Fruit fly (Drosophila melanogaster) whole organism, adult: ENCODE measurements around the gene CG32295.

ENCODE experiments used
- CG11617 ChIP-seq: fragments of 200-800 bp; sonication (Bioruptor generic); optimal IDR thresholded peaks from 2 replicates; lab custom pipeline; 2017; ENCODE audit warnings: mild to moderate bottlenecking, missing biosample characterization, missing genetic modification reagents, missing genetic modification characterization
- CG12768 ChIP-seq: fragments of 200-800 bp; sonication (Bioruptor generic); optimal IDR thresholded peaks from 2 replicates; lab custom pipeline; 2017; ENCODE audit warnings: missing biosample characterization, missing genetic modification characterization, mild to moderate bottlenecking, moderate library complexity, missing genetic modification reagents
- CG14711 ChIP-seq: fragments of 200-800 bp; sonication (Bioruptor generic); optimal IDR thresholded peaks from 2 replicates; lab custom pipeline; 2018; ENCODE audit warnings: missing biosample characterization, mild to moderate bottlenecking, missing genetic modification characterization, moderate library complexity
- CG1620 ChIP-seq: fragments of 200-800 bp; sonication (Bioruptor generic); optimal IDR thresholded peaks from 2 replicates; lab custom pipeline; 2016; ENCODE audit warnings: missing biosample characterization, missing genetic modification characterization
- CG33017 ChIP-seq: fragments of 200-800 bp; sonication (Bioruptor generic); optimal IDR thresholded peaks from 2 replicates; lab custom pipeline; 2018; ENCODE audit warnings: missing biosample characterization, mild to moderate bottlenecking, missing genetic modification characterization, moderate library complexity
- CG5204 ChIP-seq: fragments of 200-800 bp; sonication (Bioruptor generic); optimal IDR thresholded peaks from 2 replicates; lab custom pipeline; 2016; ENCODE audit warnings: missing biosample characterization, missing genetic modification characterization
- CG7045 ChIP-seq: fragments of 200-800 bp; sonication (Bioruptor generic); optimal IDR thresholded peaks from 2 replicates; lab custom pipeline; 2017; ENCODE audit warnings: missing biosample characterization, mild to moderate bottlenecking, missing genetic modification characterization
- CG7101 ChIP-seq: fragments of 200-800 bp; sonication (Bioruptor generic); optimal IDR thresholded peaks from 2 replicates; lab custom pipeline; 2018; ENCODE audit warnings: missing biosample characterization, mild to moderate bottlenecking, missing genetic modification characterization, moderate library complexity
- Clk ChIP-seq: fragments of 200-800 bp; sonication (Bioruptor generic); optimal IDR thresholded peaks from 2 replicates; lab custom pipeline; 2017; ENCODE audit warnings: missing biosample characterization, missing genetic modification characterization
- Crg-1 ChIP-seq: fragments of 200-800 bp; sonication (Bioruptor generic); optimal IDR thresholded peaks from 2 replicates; lab custom pipeline; 2016; ENCODE audit warnings: missing biosample characterization, missing genetic modification characterization
- Hr96 ChIP-seq: fragments of 200-800 bp; sonication (Bioruptor generic); optimal IDR thresholded peaks from 2 replicates; lab custom pipeline; 2016; ENCODE audit warnings: missing biosample characterization, missing genetic modification characterization
- Mnt ChIP-seq: fragments of 200-800 bp; sonication (Bioruptor generic); optimal IDR thresholded peaks from 2 replicates; lab custom pipeline; 2016; ENCODE audit warnings: missing biosample characterization, mild to moderate bottlenecking, missing genetic modification characterization
- bab1 ChIP-seq: fragments of 200-800 bp; sonication (Bioruptor generic); optimal IDR thresholded peaks from 3 replicates; lab custom pipeline; 2019; ENCODE audit warnings: missing biosample characterization, mild to moderate bottlenecking, missing genetic modification characterization, moderate library complexity
- cic ChIP-seq: fragments of 200-800 bp; sonication (Bioruptor generic); optimal IDR thresholded peaks from 2 replicates; lab custom pipeline; 2017; ENCODE audit warnings: missing biosample characterization, mild to moderate bottlenecking, missing genetic modification characterization, moderate library complexity
- cnc ChIP-seq, 2 experiments: fragments of >200 bp; optimal IDR thresholded peaks; 2 replicates each; lab custom pipeline; 2017
- kay ChIP-seq: fragments of 200-800 bp; sonication (Bioruptor generic); peaks from one replicate; lab custom pipeline; 2016; ENCODE audit warnings: missing biosample characterization, missing genetic modification characterization, borderline replicate concordance
- ovo ChIP-seq: fragments of 200-800 bp; sonication (Bioruptor generic); optimal IDR thresholded peaks from 2 replicates; lab custom pipeline; 2016; ENCODE audit warnings: missing biosample characterization, missing genetic modification characterization
- pad ChIP-seq: fragments of 200-800 bp; sonication (Bioruptor generic); optimal IDR thresholded peaks from 3 replicates; lab custom pipeline; 2017; ENCODE audit warnings: missing biosample characterization, missing genetic modification characterization, mild to moderate bottlenecking, moderate library complexity, missing genetic modification reagents
- tj ChIP-seq: fragments of 200-800 bp; sonication (Bioruptor generic); optimal IDR thresholded peaks from 3 replicates; lab custom pipeline; 2017; ENCODE audit warnings: missing biosample characterization, mild to moderate bottlenecking, missing genetic modification characterization, moderate library complexity
- toe ChIP-seq: fragments of 200-800 bp; sonication (Bioruptor generic); optimal IDR thresholded peaks from 2 replicates; lab custom pipeline; 2016; ENCODE audit warnings: missing biosample characterization, missing genetic modification characterization

The CG32295 gene

DNA sequence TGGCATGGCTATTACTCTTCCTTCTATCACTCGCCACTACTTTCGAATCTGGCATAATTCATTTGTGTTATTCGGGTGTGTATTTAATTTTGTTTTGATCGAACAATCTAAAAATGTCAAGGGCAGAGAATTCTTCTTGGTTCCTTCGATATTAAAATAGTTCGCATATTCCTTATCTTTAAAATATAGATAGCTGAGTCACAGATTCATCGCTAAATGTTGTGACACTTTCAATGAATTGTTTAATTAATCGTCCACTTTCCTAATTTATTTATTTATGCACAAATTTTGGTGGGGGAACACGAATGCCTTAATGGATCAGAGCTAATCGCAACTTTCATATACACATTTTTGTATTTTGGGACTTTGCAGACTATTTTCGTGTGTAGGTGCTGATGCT is at the start of gene CG32295:
Gene CG32295 (minus strand): TSS at position 101 of the 400 bp plus-strand sequence.
- TF ChIP-seq CG1620 (no peak), CG14711 (tag; lab: Kevin White, UChicago) (no peak), kay (GFP tag; lab: Kevin White, UChicago) (no peak), CG12768 (GFP tag; lab: Kevin White, UChicago) (no peak), CG7101 (tag; lab: Kevin White, UChicago) (no peak), pad (GFP tag; lab: Kevin White, UChicago) (no peak), CG11617 (GFP tag; lab: Kevin White, UChicago) (no peak), Crg-1 (GFP tag; lab: Kevin White, UChicago) (no peak), Hr96 (GFP tag; lab: Kevin White, UChicago) (no peak)

DNA sequence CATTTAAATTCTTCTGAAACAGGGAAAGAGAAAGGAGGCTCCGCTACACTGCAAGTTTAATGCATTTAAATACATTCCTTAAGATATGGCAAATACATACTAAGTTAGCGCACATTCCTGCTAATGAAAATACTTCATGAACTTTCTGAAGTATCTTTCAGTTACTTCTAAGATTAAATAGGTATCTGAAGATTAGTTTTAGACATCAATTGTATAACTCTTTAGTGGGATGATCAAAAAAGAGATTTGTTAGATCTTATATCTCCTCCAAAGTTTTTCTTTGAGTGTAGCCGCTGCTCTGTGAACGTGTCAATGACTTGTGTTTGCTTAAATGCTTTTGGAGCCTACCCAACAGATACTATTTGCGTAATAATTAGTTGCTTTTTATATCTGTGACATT is 48.5 kb upstream of the CG32295 start:
- TF ChIP-seq cic (GFP tag; lab: Kevin White, UChicago) (no peak), kay (GFP tag; lab: Kevin White, UChicago) (peak; percentile 53)

DNA sequence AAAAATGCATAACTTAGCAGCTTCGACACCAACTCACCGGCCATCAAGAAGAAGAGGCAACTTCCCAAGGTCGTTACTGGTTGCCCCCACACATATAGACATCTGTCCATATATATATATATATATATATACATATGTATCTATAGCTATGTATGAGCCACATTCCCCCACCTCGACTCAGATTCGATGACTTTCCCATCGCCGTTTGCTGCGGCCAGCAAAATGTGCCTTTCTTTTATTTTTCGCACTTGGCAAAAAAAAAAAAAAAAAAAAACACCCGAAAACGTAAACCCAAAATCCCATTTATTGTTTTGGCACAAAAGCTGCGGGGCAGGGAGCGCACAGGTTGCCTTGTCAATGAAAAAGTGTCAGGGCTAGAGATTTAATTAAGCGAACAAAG is 47.9 kb upstream of the CG32295 start:
- TF ChIP-seq CG12768 (GFP tag; lab: Kevin White, UChicago) (no peak), CG33017 (tag; lab: Kevin White, UChicago) (no peak), ovo (GFP tag; lab: Kevin White, UChicago) (no peak), CG14711 (tag; lab: Kevin White, UChicago) (no peak), bab1 (no peak), Clk (no peak), tj (GFP tag; lab: Kevin White, UChicago) (peak; percentile 94), Crg-1 (GFP tag; lab: Kevin White, UChicago) (no peak)

DNA sequence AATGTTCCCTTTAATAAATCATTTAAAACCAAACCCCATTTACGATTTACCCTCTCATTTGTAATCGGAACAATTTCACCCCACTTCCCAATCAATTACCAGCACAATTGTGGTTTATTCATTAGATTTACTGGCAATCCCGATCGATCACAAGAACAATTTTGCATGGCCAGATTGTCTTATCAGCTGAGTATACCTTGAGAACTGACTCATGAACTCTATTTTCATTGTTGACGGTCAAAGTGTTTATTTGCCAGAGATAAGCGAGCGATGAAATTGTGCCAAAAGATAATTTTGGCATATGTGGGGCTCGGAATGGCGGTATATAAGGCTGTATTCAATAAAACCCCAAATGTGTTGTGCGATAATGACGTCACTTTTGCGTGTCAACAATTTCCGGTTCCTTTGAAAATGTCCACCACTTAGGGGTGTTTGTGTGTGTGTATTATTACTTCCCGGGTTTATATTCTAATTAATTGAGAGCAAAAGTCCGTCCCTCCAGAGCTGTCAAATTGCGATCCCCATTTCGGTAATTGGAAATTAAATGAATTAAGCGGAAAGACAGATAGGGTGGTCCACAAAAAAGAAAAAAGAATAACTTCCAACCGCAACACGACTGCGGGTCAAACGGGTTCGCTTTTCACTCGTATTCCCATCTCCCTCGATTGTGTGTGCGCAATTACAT is 46.3 kb upstream of the CG32295 start:
- TF ChIP-seq cic (GFP tag; lab: Kevin White, UChicago), result peak; percentile 69
- TF ChIP-seq Crg-1 (GFP tag; lab: Kevin White, UChicago), result peak; percentile 13
- no peak for TF ChIP-seq toe (GFP tag; lab: Kevin White, UChicago)
- peak; percentile 27 for TF ChIP-seq CG33017 (tag; lab: Kevin White, UChicago)
- TF ChIP-seq kay (GFP tag; lab: Kevin White, UChicago), result peak; percentile 98
- no peak for TF ChIP-seq CG14711 (tag; lab: Kevin White, UChicago)
- peak; percentile 0 for TF ChIP-seq CG11617 (GFP tag; lab: Kevin White, UChicago)
- TF ChIP-seq CG7101 (tag; lab: Kevin White, UChicago), result no peak

DNA sequence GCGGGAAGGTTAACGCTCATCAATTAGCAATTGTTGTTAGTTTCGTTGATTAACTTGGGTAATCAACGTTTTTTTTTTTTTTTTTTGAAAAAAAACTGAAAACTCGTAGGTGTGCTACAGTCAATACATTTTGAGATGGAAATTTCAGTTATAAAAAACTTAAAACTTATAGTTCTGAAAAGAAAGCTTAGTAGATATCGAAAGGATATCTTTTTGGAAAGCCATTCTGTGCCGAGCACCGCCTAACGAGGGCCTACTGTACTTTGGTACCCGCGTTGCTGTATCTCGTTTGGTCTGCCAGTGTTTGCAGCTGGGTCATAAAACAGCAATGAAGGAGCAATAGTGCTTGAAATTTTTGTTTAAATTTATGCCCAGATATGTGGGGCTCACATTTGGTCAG is 45.2 kb upstream of the CG32295 start:
- TF ChIP-seq CG5204, result no peak
- no peak for TF ChIP-seq toe (GFP tag; lab: Kevin White, UChicago)
- peak; percentile 27 for TF ChIP-seq CG7101 (tag; lab: Kevin White, UChicago)
- TF ChIP-seq CG14711 (tag; lab: Kevin White, UChicago), result peak; percentile 33
- no peak for TF ChIP-seq pad (GFP tag; lab: Kevin White, UChicago)
- TF ChIP-seq CG7045 (GFP tag; lab: Kevin White, UChicago), result peak; percentile 62
- peak; percentile 80 for TF ChIP-seq CG12768 (GFP tag; lab: Kevin White, UChicago)
- TF ChIP-seq CG33017 (tag; lab: Kevin White, UChicago), result no peak

DNA sequence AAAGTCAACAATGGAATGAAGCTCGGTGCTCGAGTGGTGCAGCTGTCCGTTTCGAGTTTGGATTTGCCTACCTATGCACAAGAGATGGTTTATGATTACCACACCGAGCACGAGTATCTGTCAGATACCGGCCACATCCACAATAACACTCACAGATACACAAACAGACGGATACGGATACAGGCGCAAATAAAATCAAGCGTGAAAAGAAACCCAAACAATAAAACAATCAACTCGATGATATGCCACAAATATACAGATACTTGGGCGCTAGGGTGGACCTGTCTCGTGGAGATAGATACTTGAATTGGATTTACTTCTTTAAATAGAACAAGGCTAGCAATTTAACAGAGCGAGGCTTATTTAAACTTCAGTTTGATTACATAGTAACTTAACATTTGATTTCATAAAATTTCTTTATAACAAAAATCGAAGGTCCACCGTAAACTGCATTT is 43.5 kb upstream of the CG32295 start:
- peak; percentile 92 for TF ChIP-seq CG7101 (tag; lab: Kevin White, UChicago)
- TF ChIP-seq Hr96 (GFP tag; lab: Kevin White, UChicago), result peak; percentile 65
- peak; percentile 56 for TF ChIP-seq Mnt
- TF ChIP-seq pad (GFP tag; lab: Kevin White, UChicago), result peak; percentile 43
- peak; percentile 19 for TF ChIP-seq CG12768 (GFP tag; lab: Kevin White, UChicago)
- TF ChIP-seq CG7045 (GFP tag; lab: Kevin White, UChicago), result peak; percentile 56
- no peak for TF ChIP-seq ovo (GFP tag; lab: Kevin White, UChicago)
- peak; percentile 41 for TF ChIP-seq Crg-1 (GFP tag; lab: Kevin White, UChicago)
- TF ChIP-seq Clk, result no peak
- no peak for TF ChIP-seq toe (GFP tag; lab: Kevin White, UChicago)
- TF ChIP-seq kay (GFP tag; lab: Kevin White, UChicago), result no peak
- peak; percentile 88 for TF ChIP-seq bab1
- TF ChIP-seq CG1620, result peak; percentile 31
- TF ChIP-seq CG33017 (tag; lab: Kevin White, UChicago), result peak; percentile 81
- peak; percentile 97 for TF ChIP-seq tj (GFP tag; lab: Kevin White, UChicago)
- no peak for TF ChIP-seq CG5204
- peak; percentile 84 for TF ChIP-seq CG14711 (tag; lab: Kevin White, UChicago)
- peak; percentile 80 for TF ChIP-seq CG11617 (GFP tag; lab: Kevin White, UChicago)
- TF ChIP-seq cnc (optimal IDR thresholded peaks at IDR 0.05; lab: Kevin White, UChicago), result no peak
- no peak for TF ChIP-seq cic (GFP tag; lab: Kevin White, UChicago)

DNA sequence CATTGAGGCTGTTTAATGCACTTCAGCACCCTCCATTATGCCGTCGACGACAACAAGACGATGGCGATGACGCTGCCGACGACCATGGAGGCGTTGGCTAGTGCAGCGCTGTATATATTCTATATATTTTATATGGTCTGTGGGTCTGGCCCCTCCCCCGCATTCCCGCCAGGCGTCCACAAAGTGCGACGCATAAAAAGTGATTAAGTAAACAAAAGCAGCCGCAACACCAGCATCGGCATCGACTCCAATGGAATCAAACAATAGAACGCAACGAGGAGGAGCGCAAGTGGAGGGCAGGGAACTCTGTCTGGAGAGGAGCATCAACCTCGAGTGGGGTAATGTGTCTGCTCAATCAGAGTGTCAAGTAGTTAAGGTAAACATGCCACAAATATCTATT is 41.5 kb upstream of the CG32295 start:
- TF ChIP-seq cnc (optimal IDR thresholded peaks at IDR 0.05; lab: Kevin White, UChicago) (no peak), tj (GFP tag; lab: Kevin White, UChicago) (peak; percentile 5)
